Fruit fly (Drosophila melanogaster) whole organism, pupa: ENCODE measurements around the gene zfh1.

ENCODE experiments used
- CG10348 ChIP-seq: fragments of 200-800 bp; sonication (Bioruptor generic); IDR thresholded peaks from 2 replicates; pipeline ENCODE4 v1.3.6; 2022; ENCODE audit warnings: missing biosample characterization, missing genetic modification characterization
- CG12605 ChIP-seq: fragments of 200-800 bp; sonication (Bioruptor generic); IDR thresholded peaks from 2 replicates; pipeline ENCODE4 v1.3.6; 2022; ENCODE audit warnings: missing biosample characterization, missing genetic modification characterization
- CG15710 ChIP-seq: fragments of 200-800 bp; sonication (Bioruptor generic); optimal IDR thresholded peaks from 2 replicates; lab custom pipeline; 2018; ENCODE audit warnings: missing biosample characterization, mild to moderate bottlenecking, missing genetic modification characterization, moderate library complexity
- CG34367 ChIP-seq: fragments of 200-800 bp; sonication (Bioruptor generic); optimal IDR thresholded peaks from 2 replicates; lab custom pipeline; 2018; ENCODE audit warnings: missing biosample characterization, mild to moderate bottlenecking, missing genetic modification characterization
- CG8159 ChIP-seq: fragments of 200-800 bp; sonication (Bioruptor generic); optimal IDR thresholded peaks from 3 replicates; lab custom pipeline; 2018; ENCODE audit warnings: missing biosample characterization, mild to moderate bottlenecking, missing genetic modification characterization, moderate library complexity
- CG8301 ChIP-seq: fragments of 200-800 bp; sonication (Bioruptor generic); optimal IDR thresholded peaks from 2 replicates; lab custom pipeline; 2018; ENCODE audit warnings: missing biosample characterization, mild to moderate bottlenecking, missing genetic modification characterization
- D1 ChIP-seq: fragments of 200-800 bp; sonication (Bioruptor generic); optimal IDR thresholded peaks from 2 replicates; lab custom pipeline; 2018; ENCODE audit warnings: missing biosample characterization, mild to moderate bottlenecking, missing genetic modification characterization, moderate library complexity
- EcR ChIP-seq: fragments of 200-800 bp; sonication (Bioruptor generic); optimal IDR thresholded peaks from 3 replicates; lab custom pipeline; 2019; ENCODE audit warnings: missing biosample characterization, missing genetic modification characterization, mild to moderate bottlenecking, moderate library complexity, missing genetic modification reagents
- Pif1B ChIP-seq: fragments of 200-800 bp; sonication (Bioruptor generic); optimal IDR thresholded peaks from 3 replicates; lab custom pipeline; 2016; ENCODE audit warnings: missing biosample characterization, missing genetic modification characterization

- no peak for TF ChIP-seq EcR
- TF ChIP-seq CG15710 (tag; lab: Kevin White, UChicago), result no peak
- no peak for TF ChIP-seq CG12605 (GFP tag; lab: Robert Waterston, UW)
- no peak for TF ChIP-seq CG8301 (tag; lab: Kevin White, UChicago)
- TF ChIP-seq Pif1B (GFP tag; lab: Kevin White, UChicago), result no peak
- no peak for TF ChIP-seq CG34367
- TF ChIP-seq CG10348 (GFP tag; lab: Robert Waterston, UW), result no peak
- TF ChIP-seq CG8159 (tag; lab: Kevin White, UChicago), result no peak
- TF ChIP-seq D1 (tag; lab: Kevin White, UChicago), result no peak
These were observed 40.9 kb downstream of the zfh1 start, which contains the start of the genes wts and dj-1beta for dm6 chr3R:30806490-30807195.
